Fruit fly (Drosophila melanogaster) whole organism, adult: ENCODE measurements around the gene Lkb1.

Source experiments
- Clk ChIP-seq: fragments of 200-800 bp; sonication (Bioruptor generic); optimal IDR thresholded peaks from 2 replicates; lab custom pipeline; 2017; ENCODE audit warnings: missing biosample characterization, missing genetic modification characterization
- ovo ChIP-seq: fragments of 200-800 bp; sonication (Bioruptor generic); optimal IDR thresholded peaks from 2 replicates; lab custom pipeline; 2016; ENCODE audit warnings: missing biosample characterization, missing genetic modification characterization

dm6 chr3R:13684569-13685402 lies 8.4 kb downstream of the Lkb1 start:
- TF ChIP-seq ovo (GFP tag; lab: Kevin White, UChicago) (no peak), Clk (GFP tag; lab: Kevin White, UChicago) (no peak)
